2 worm cellular contexts compared by ENCODE assay signal in genomic region chrIV:6878912-6879554, ce11.
A peak's percentile ranks its signal among the peaks of the same experiment; 100 is the strongest.
TF ChIP-seq lines count a peak whose summit lies in the region.

No protein-coding gene starts in this region.

TF ChIP-seq in whole organism, L1 larva, 84 proteins besides CTCF, POLR2A, EP300 and RAD21 (continued from another document):
- peak in 1 of 2 experiments; percentile 65 for TF ChIP-seq lin-35 (GFP tag; optimal IDR thresholded peaks at IDR 0.05; lab: Kevin White, UChicago)
- TF ChIP-seq fkh-10 (GFP tag; optimal IDR thresholded peaks at IDR 0.05; lab: Kevin White, UChicago), result peak; percentile 78
- peak; percentile 20 for TF ChIP-seq elt-2 (tag; optimal IDR thresholded peaks at IDR 0.05; lab: Kevin White, UChicago)
- peak; percentile 62 for TF ChIP-seq egl-13 (tag; optimal IDR thresholded peaks at IDR 0.05; lab: Kevin White, UChicago)
- no peak for TF ChIP-seq unc-30 (tag; optimal IDR thresholded peaks at IDR 0.05; lab: Kevin White, UChicago)
- TF ChIP-seq unc-62 (GFP tag; optimal IDR thresholded peaks at IDR 0.05; lab: Kevin White, UChicago), result no peak
- TF ChIP-seq fkh-8 (tag; optimal IDR thresholded peaks at IDR 0.05; lab: Kevin White, UChicago), result peak; percentile 86
- no peak for TF ChIP-seq ceh-8 (GFP tag; optimal IDR thresholded peaks at IDR 0.05; lab: Kevin White, UChicago)
- no peak for TF ChIP-seq nhr-76 (tag; optimal IDR thresholded peaks at IDR 0.05; lab: Kevin White, UChicago)
- no peak for TF ChIP-seq aly-2 (tag; optimal IDR thresholded peaks at IDR 0.05; lab: Kevin White, UChicago)
- peak; percentile 70 for TF ChIP-seq irx-1 (tag; optimal IDR thresholded peaks at IDR 0.05; lab: Kevin White, UChicago)
- no peak for TF ChIP-seq vab-15 (tag; optimal IDR thresholded peaks at IDR 0.05; lab: Kevin White, UChicago)
- TF ChIP-seq snpc-4 (tag; optimal IDR thresholded peaks at IDR 0.05; lab: Kevin White, UChicago), result no peak
- TF ChIP-seq F16B12.6 (tag; optimal IDR thresholded peaks at IDR 0.05; lab: Kevin White, UChicago), result no peak
- peak; percentile 76 for TF ChIP-seq nhr-77 (tag; optimal IDR thresholded peaks at IDR 0.05; lab: Kevin White, UChicago)
- TF ChIP-seq blmp-1 (tag; optimal IDR thresholded peaks at IDR 0.05; lab: Kevin White, UChicago), result no peak
- TF ChIP-seq ztf-11 (tag; optimal IDR thresholded peaks at IDR 0.05; lab: Kevin White, UChicago), result no peak
- TF ChIP-seq nhr-20 (tag; optimal IDR thresholded peaks at IDR 0.05; lab: Kevin White, UChicago), result peak; percentile 78
- peak; percentile 63 for TF ChIP-seq unc-86 (tag; optimal IDR thresholded peaks at IDR 0.05; lab: Kevin White, UChicago)
- no peak for TF ChIP-seq grh-1 (GFP tag; IDR thresholded peaks at IDR 0.05; lab: Robert Waterston, UW)
- no peak for TF ChIP-seq C16A3.4 (tag; optimal IDR thresholded peaks at IDR 0.05; lab: Kevin White, UChicago)
- TF ChIP-seq lin-39 (tag; optimal IDR thresholded peaks at IDR 0.05; lab: Kevin White, UChicago), result peak; percentile 6
- TF ChIP-seq nhr-237 (tag; optimal IDR thresholded peaks at IDR 0.05; lab: Kevin White, UChicago), result peak; percentile 44
- TF ChIP-seq tlp-1 (tag; optimal IDR thresholded peaks at IDR 0.05; lab: Kevin White, UChicago), result no peak
- TF ChIP-seq mab-9 (GFP tag; IDR thresholded peaks at IDR 0.05; lab: Robert Waterston, UW), result no peak
- TF ChIP-seq unc-98 (GFP tag; IDR thresholded peaks at IDR 0.05; lab: Robert Waterston, UW), result 0 out of 2 replicates have a peak, but pooled peaks have one; percentile 54
- TF ChIP-seq hlh-17 (GFP tag; optimal IDR thresholded peaks at IDR 0.05; lab: Kevin White, UChicago; ENCODE audit: borderline replicate concordance), result no peak
- peak; percentile 49 for TF ChIP-seq fos-1 (tag; optimal IDR thresholded peaks at IDR 0.05; lab: Kevin White, UChicago)
- peak; percentile 75 for TF ChIP-seq skn-1 (tag; optimal IDR thresholded peaks at IDR 0.05; lab: Kevin White, UChicago)
- no peak for TF ChIP-seq ama-1 (optimal IDR thresholded peaks at IDR 0.05; lab: Kevin White, UChicago)
- no peak for TF ChIP-seq ces-1 (GFP tag; optimal IDR thresholded peaks at IDR 0.05; lab: Kevin White, UChicago)
- peak; percentile 68 for TF ChIP-seq mep-1 (tag; optimal IDR thresholded peaks at IDR 0.05; lab: Kevin White, UChicago)
- no peak for TF ChIP-seq alr-1 (tag; optimal IDR thresholded peaks at IDR 0.05; lab: Kevin White, UChicago; ENCODE audit: borderline replicate concordance)
- TF ChIP-seq nhr-28 (tag; optimal IDR thresholded peaks at IDR 0.05; lab: Kevin White, UChicago), result no peak
- TF ChIP-seq nhr-47 (tag; optimal IDR thresholded peaks at IDR 0.05; lab: Kevin White, UChicago), result peak; percentile 76
- TF ChIP-seq hpl-2 (GFP tag; optimal IDR thresholded peaks at IDR 0.05; lab: Kevin White, UChicago), result no peak
- TF ChIP-seq lir-3 (tag; optimal IDR thresholded peaks at IDR 0.05; lab: Kevin White, UChicago; ENCODE audit: poor library complexity), result peak; percentile 17
- peak; percentile 70 to 84 for TF ChIP-seq lsy-2 (tag; optimal IDR thresholded peaks at IDR 0.05; lab: Kevin White, UChicago)
- no peak for TF ChIP-seq sptf-1 (tag; optimal IDR thresholded peaks at IDR 0.05; lab: Kevin White, UChicago)

TF ChIP-seq in whole organism, L4 larva, 104 proteins besides CTCF, POLR2A, EP300 and RAD21 (continued from another document):
- TF ChIP-seq unc-62 (GFP tag; optimal IDR thresholded peaks at IDR 0.05 in 1 of 2; lab: Kevin White, UChicago), result peak in 1 of 2 experiments; percentile 96
- TF ChIP-seq unc-62 (tag; optimal IDR thresholded peaks at IDR 0.05; lab: Kevin White, UChicago), result no peak
- TF ChIP-seq fkh-10 (GFP tag; optimal IDR thresholded peaks at IDR 0.05; lab: Kevin White, UChicago), result peak; percentile 55
- no peak for TF ChIP-seq lin-38 (GFP tag; IDR thresholded peaks at IDR 0.05; lab: Robert Waterston, UW)
- peak; percentile 24 for TF ChIP-seq F37D6.2 (tag; optimal IDR thresholded peaks at IDR 0.05; lab: Kevin White, UChicago)
- TF ChIP-seq skn-1 (tag; optimal IDR thresholded peaks at IDR 0.05; lab: Kevin White, UChicago), result no peak
- TF ChIP-seq zag-1 (tag; optimal IDR thresholded peaks at IDR 0.05; lab: Kevin White, UChicago), result no peak
- TF ChIP-seq egl-43 (GFP tag; IDR thresholded peaks at IDR 0.05; lab: Robert Waterston, UW), result no peak
- no peak for TF ChIP-seq D1046.2 (GFP tag; IDR thresholded peaks at IDR 0.05; lab: Robert Waterston, UW)
- TF ChIP-seq F49E8.2 (tag; optimal IDR thresholded peaks at IDR 0.05; lab: Kevin White, UChicago; ENCODE audit: borderline replicate concordance), result no peak
- TF ChIP-seq zfp-2 (tag; optimal IDR thresholded peaks at IDR 0.05; lab: Kevin White, UChicago), result no peak
- TF ChIP-seq duxl-1 (tag; optimal IDR thresholded peaks at IDR 0.05; lab: Kevin White, UChicago; ENCODE audit: poor library complexity), result no peak
- TF ChIP-seq mxl-2 (GFP tag; conservative IDR thresholded peaks at IDR 0.05; lab: Robert Waterston, UW), result peak; percentile 100
- TF ChIP-seq mep-1 (tag; optimal IDR thresholded peaks at IDR 0.05; lab: Kevin White, UChicago), result no peak
- peak in 1 of 2 experiments; percentile 66 for TF ChIP-seq daf-16 (GFP tag; optimal IDR thresholded peaks at IDR 0.05; lab: Kevin White, UChicago)
- TF ChIP-seq daf-16 (tag; optimal IDR thresholded peaks at IDR 0.05; lab: Kevin White, UChicago), result no peak
- TF ChIP-seq ceh-32 (tag; optimal IDR thresholded peaks at IDR 0.05; lab: Kevin White, UChicago; ENCODE audit: poor library complexity), result no peak
- TF ChIP-seq ceh-28 (tag; optimal IDR thresholded peaks at IDR 0.05; lab: Kevin White, UChicago), result no peak
